Worm (Caenorhabditis elegans) whole organism, L1 larva: Measurements from ENCODE around the gene Y49F6C.8.

Source experiments
- aha-1 ChIP-seq: fragments of 150-350 bp; optimal IDR thresholded peaks from 2 replicates; lab custom pipeline; 2014; ENCODE audit warnings: missing biosample characterization, missing genetic modification characterization
- alr-1 ChIP-seq: fragments of 200-800 bp; sonication (Bioruptor generic); optimal IDR thresholded peaks from 2 replicates; lab custom pipeline; 2018; ENCODE audit warnings: borderline replicate concordance, mild to moderate bottlenecking, missing genetic modification characterization, missing compliant biosample characterization
- aly-2 ChIP-seq: fragments of 150-350 bp; optimal IDR thresholded peaks from 2 replicates; lab custom pipeline; 2014; ENCODE audit warnings: missing biosample characterization, missing genetic modification characterization
- blmp-1 ChIP-seq: fragments of 150-350 bp; optimal IDR thresholded peaks from 2 replicates; lab custom pipeline; 2014; ENCODE audit warnings: missing biosample characterization, missing genetic modification characterization
- ceh-63 ChIP-seq: fragments of 200-800 bp; sonication (Bioruptor generic); optimal IDR thresholded peaks from 2 replicates; lab custom pipeline; 2018; ENCODE audit warnings: mild to moderate bottlenecking, missing genetic modification characterization, missing compliant biosample characterization
- ceh-88 ChIP-seq: fragments of 200-800 bp; sonication (Bioruptor generic); IDR thresholded peaks from 2 replicates; pipeline ENCODE4 v1.3.6; 2022; ENCODE audit warnings: missing genetic modification characterization, missing compliant biosample characterization
- dpl-1 ChIP-seq, 3 experiments: fragments of 150-350 bp in 2 of 3; sonication (generic microtip) in 1 of 3; optimal IDR thresholded peaks; 2 replicates each; lab custom pipeline; 2014 to 2017; ENCODE audit warnings: missing biosample characterization in 3 of 3, missing genetic modification characterization in 3 of 3, missing genetic modification reagents in 3 of 3
- efl-1 ChIP-seq, 4 experiments: fragments of 150-350 bp; optimal IDR thresholded peaks in 3 of 4; peaks in 1 of 4; 1 replicate in 1 of 4; 2 replicates in 3 of 4; lab custom pipeline; 2014; ENCODE audit warnings: missing biosample characterization in 2 of 4, missing genetic modification characterization in 2 of 4, missing genetic modification reagents in 2 of 4
- efl-3 ChIP-seq: fragments of 200-800 bp; sonication (Bioruptor generic); optimal IDR thresholded peaks from 2 replicates; lab custom pipeline; 2018; ENCODE audit warnings: mild to moderate bottlenecking, missing genetic modification characterization, missing compliant biosample characterization
- elt-3 ChIP-seq, 6 experiments: fragments of 150-350 bp in 1 of 6; sonication (generic microtip); optimal IDR thresholded peaks; 2 replicates each; lab custom pipeline; 2017 to 2018; ENCODE audit warnings: missing biosample characterization in 6 of 6, missing genetic modification characterization in 6 of 6, inconsistent platforms in 1 of 6
- ets-5 ChIP-seq: fragments of 200-800 bp; sonication (Bioruptor generic); IDR thresholded peaks from 2 replicates; pipeline ENCODE4 v1.3.6; 2022; ENCODE audit warnings: missing genetic modification characterization, missing compliant biosample characterization
- fkh-8 ChIP-seq: sonication (generic microtip); optimal IDR thresholded peaks from 2 replicates; lab custom pipeline; 2016; ENCODE audit warnings: mild to moderate bottlenecking, missing genetic modification characterization, missing compliant biosample characterization
- grh-1 ChIP-seq: fragments of 200-800 bp; sonication (Bioruptor generic); IDR thresholded peaks from 2 replicates; pipeline ENCODE4 v1.3.6; 2022; ENCODE audit warnings: missing genetic modification reagents, missing genetic modification characterization, missing compliant biosample characterization
- hlh-17 ChIP-seq: fragments of 200-800 bp; sonication (Bioruptor generic); optimal IDR thresholded peaks from 2 replicates; lab custom pipeline; 2018; ENCODE audit warnings: missing genetic modification characterization, mild to moderate bottlenecking, missing compliant biosample characterization, moderate library complexity, borderline replicate concordance
- hpl-2 ChIP-seq: fragments of 150-350 bp; optimal IDR thresholded peaks from 2 replicates; lab custom pipeline; 2014; ENCODE audit warnings: missing biosample characterization, missing genetic modification reagents, missing genetic modification characterization
- irx-1 ChIP-seq: sonication (generic microtip); optimal IDR thresholded peaks from 2 replicates; lab custom pipeline; 2016; ENCODE audit warnings: missing genetic modification characterization, missing compliant biosample characterization
- lin-13 ChIP-seq: fragments of 150-350 bp; optimal IDR thresholded peaks from 2 replicates; lab custom pipeline; 2014; ENCODE audit warnings: missing biosample characterization, missing genetic modification reagents, missing genetic modification characterization
- lin-15B ChIP-seq: fragments of 150-350 bp; sonication (generic microtip); optimal IDR thresholded peaks from 3 replicates; lab custom pipeline; 2014; ENCODE audit warnings: missing biosample characterization, missing genetic modification characterization
- lin-35 ChIP-seq, 2 experiments: fragments of 150-350 bp; optimal IDR thresholded peaks; 2 replicates each; lab custom pipeline; 2014; ENCODE audit warnings: missing biosample characterization in 2 of 2, missing genetic modification characterization in 2 of 2, missing genetic modification reagents in 2 of 2
- lin-39 ChIP-seq: fragments of 150-350 bp; optimal IDR thresholded peaks from 2 replicates; lab custom pipeline; 2014; ENCODE audit warnings: missing biosample characterization, missing genetic modification reagents, missing genetic modification characterization
- lir-3 ChIP-seq: sonication (generic microtip); optimal IDR thresholded peaks from 2 replicates; lab custom pipeline; 2016; ENCODE audit warnings: mild to moderate bottlenecking, missing genetic modification characterization, moderate library complexity, missing compliant biosample characterization; ENCODE audit not compliant: poor library complexity
- mdl-1 ChIP-seq, 2 experiments: fragments of 150-350 bp; optimal IDR thresholded peaks; 2 replicates each; lab custom pipeline; 2014 to 2017; ENCODE audit warnings: missing biosample characterization in 2 of 2, missing genetic modification characterization in 2 of 2, inconsistent platforms in 1 of 2
- nhr-12 ChIP-seq: sonication (generic microtip); optimal IDR thresholded peaks from 2 replicates; lab custom pipeline; 2017; ENCODE audit warnings: missing biosample characterization, missing genetic modification characterization
- nhr-20 ChIP-seq: sonication (generic microtip); optimal IDR thresholded peaks from 2 replicates; lab custom pipeline; 2016; ENCODE audit warnings: mild to moderate bottlenecking, missing genetic modification characterization, missing compliant biosample characterization
- nhr-28 ChIP-seq: fragments of 150-350 bp; optimal IDR thresholded peaks from 2 replicates; lab custom pipeline; 2014; ENCODE audit warnings: missing biosample characterization, missing genetic modification characterization
- nhr-84 ChIP-seq: sonication (generic microtip); optimal IDR thresholded peaks from 2 replicates; lab custom pipeline; 2017; ENCODE audit warnings: missing biosample characterization, missing genetic modification characterization
- nhr-85 ChIP-seq: sonication (generic microtip); peaks from one replicate; lab custom pipeline; 2016; ENCODE audit warnings: missing genetic modification characterization, inconsistent platforms, missing compliant biosample characterization
- pag-3 ChIP-seq: sonication (generic microtip); optimal IDR thresholded peaks from 2 replicates; lab custom pipeline; 2017; ENCODE audit warnings: missing genetic modification characterization, mild to moderate bottlenecking, missing compliant biosample characterization, antibody characterized with exemption, borderline replicate concordance; ENCODE audit not compliant: insufficient read depth
- pqm-1 ChIP-seq: sonication (generic microtip); optimal IDR thresholded peaks from 3 replicates; lab custom pipeline; 2017; ENCODE audit warnings: missing biosample characterization, missing genetic modification characterization
- sptf-1 ChIP-seq: fragments of 150-350 bp; optimal IDR thresholded peaks from 2 replicates; lab custom pipeline; 2014; ENCODE audit warnings: missing biosample characterization, missing genetic modification characterization
- swsn-7 ChIP-seq: sonication (generic microtip); optimal IDR thresholded peaks from 2 replicates; lab custom pipeline; 2016; ENCODE audit warnings: missing genetic modification characterization, missing compliant biosample characterization
- tbx-2 ChIP-seq: sonication (generic microtip); optimal IDR thresholded peaks from 2 replicates; lab custom pipeline; 2016; ENCODE audit warnings: missing genetic modification characterization, missing compliant biosample characterization
- tlp-1 ChIP-seq: fragments of 150-350 bp; optimal IDR thresholded peaks from 2 replicates; lab custom pipeline; 2014; ENCODE audit warnings: missing biosample characterization, missing genetic modification characterization
- unc-30 ChIP-seq: sonication (generic microtip); optimal IDR thresholded peaks from 2 replicates; lab custom pipeline; 2017; ENCODE audit warnings: missing biosample characterization, missing genetic modification characterization
- unc-62 ChIP-seq: fragments of 150-350 bp; optimal IDR thresholded peaks from 2 replicates; lab custom pipeline; 2014; ENCODE audit warnings: missing biosample characterization, missing genetic modification reagents, missing genetic modification characterization
- vab-15 ChIP-seq: sonication (generic microtip); optimal IDR thresholded peaks from 2 replicates; lab custom pipeline; 2017; ENCODE audit warnings: missing genotype, mild to moderate bottlenecking, missing genetic modification characterization, missing compliant biosample characterization
- xbp-1 ChIP-seq: sonication (generic microtip); optimal IDR thresholded peaks from 2 replicates; lab custom pipeline; 2016; ENCODE audit warnings: missing genetic modification characterization, missing compliant biosample characterization
- zag-1 ChIP-seq: fragments of 150-350 bp; optimal IDR thresholded peaks from 2 replicates; lab custom pipeline; 2014; ENCODE audit warnings: missing biosample characterization, missing genetic modification characterization
- ztf-11 ChIP-seq, 2 experiments: sonication (generic microtip); optimal IDR thresholded peaks; 2 replicates each; lab custom pipeline; 2016 to 2017; ENCODE audit warnings: missing genetic modification characterization in 2 of 2, missing biosample characterization in 1 of 2, missing compliant biosample characterization in 1 of 2
- ztf-4 ChIP-seq: fragments of 150-350 bp; optimal IDR thresholded peaks from 2 replicates; lab custom pipeline; 2014; ENCODE audit warnings: missing biosample characterization, missing genetic modification characterization

The Y49F6C.8 gene

DNA sequence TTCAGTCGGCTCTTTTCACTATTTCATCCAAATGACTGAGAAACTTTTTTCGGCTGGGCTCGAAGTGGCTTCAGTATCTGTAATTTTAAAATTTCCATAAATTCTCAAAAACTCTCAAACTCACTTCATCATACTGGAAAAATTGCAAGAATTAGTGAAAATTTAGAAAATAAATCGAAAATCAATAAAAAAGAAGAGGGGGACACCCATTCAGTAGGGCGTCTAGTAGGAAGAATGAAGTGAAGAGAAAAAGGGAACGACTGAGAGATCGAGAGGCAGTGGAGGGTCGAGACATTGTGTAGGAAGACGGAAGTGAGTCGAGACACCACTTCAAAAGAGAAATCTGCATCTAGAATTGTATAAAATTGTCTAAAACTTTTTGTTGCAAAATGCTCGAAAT, 4.0 kb upstream of the Y49F6C.8 start:
- TF ChIP-seq aha-1 (no peak), aly-2 (tag; lab: Kevin White, UChicago) (no peak), lir-3 (tag; lab: Kevin White, UChicago) (no peak), ets-5 (GFP tag; lab: Robert Waterston, UW) (no peak), vab-15 (tag; lab: Kevin White, UChicago) (no peak), lin-35 (GFP tag; optimal IDR thresholded peaks at IDR 0.05; lab: Kevin White, UChicago) (no peak), xbp-1 (tag; lab: Kevin White, UChicago) (no peak), efl-1 (optimal IDR thresholded peaks at IDR 0.05; lab: Kevin White, UChicago) (peak in 1 of 2 experiments; percentile 4), efl-1 (GFP tag; optimal IDR thresholded peaks at IDR 0.05 in 1 of 2; lab: Kevin White, UChicago) (no peak), dpl-1 (GFP tag; optimal IDR thresholded peaks at IDR 0.05; lab: Kevin White, UChicago) (no peak), blmp-1 (peak; percentile 8), efl-3 (GFP tag; lab: Kevin White, UChicago) (no peak), irx-1 (tag; lab: Kevin White, UChicago) (no peak), swsn-7 (tag; lab: Kevin White, UChicago) (no peak), ztf-11 (tag; optimal IDR thresholded peaks at IDR 0.05; lab: Kevin White, UChicago) (no peak), nhr-28 (no peak)

DNA sequence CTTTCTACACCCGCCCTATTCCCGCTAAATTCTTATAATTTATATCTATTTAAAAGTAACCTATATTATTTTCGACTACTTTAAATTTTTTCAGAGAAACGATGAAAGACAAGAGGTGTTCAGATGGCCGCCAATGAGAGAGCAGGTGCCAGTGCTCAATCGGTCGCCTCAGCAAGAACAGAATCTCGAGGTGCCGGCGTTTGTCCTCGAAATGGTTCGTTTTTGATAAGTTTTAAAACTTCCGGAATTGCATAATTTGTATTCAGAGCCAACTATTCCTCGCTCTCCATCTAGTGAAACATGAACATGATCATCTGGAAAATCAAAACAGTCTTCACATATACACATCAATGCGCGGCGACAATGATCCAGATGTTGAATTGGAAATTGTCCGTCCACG, 1.1 kb upstream of the Y49F6C.8 start, which contains the start of gene bath-23:
bath-23 (plus strand) TSS at position 301 of the 400 bp plus-strand sequence.
- TF ChIP-seq elt-3 (tag; optimal IDR thresholded peaks at IDR 0.05; lab: Kevin White, UChicago), result no peak
- TF ChIP-seq ets-5 (GFP tag; lab: Robert Waterston, UW), result no peak
- no peak for TF ChIP-seq tbx-2
- TF ChIP-seq nhr-12 (tag; lab: Kevin White, UChicago), result no peak
- TF ChIP-seq sptf-1 (tag; lab: Kevin White, UChicago), result no peak
- no peak for TF ChIP-seq pag-3 (tag; lab: Kevin White, UChicago)
- TF ChIP-seq nhr-85 (tag; lab: Kevin White, UChicago), result no peak
- no peak for TF ChIP-seq fkh-8 (tag; lab: Kevin White, UChicago)
- TF ChIP-seq nhr-84 (tag; lab: Kevin White, UChicago), result no peak
- TF ChIP-seq ceh-88 (GFP tag; lab: Robert Waterston, UW), result no peak
- TF ChIP-seq ceh-63 (GFP tag; lab: Kevin White, UChicago), result no peak
- TF ChIP-seq unc-30 (tag; lab: Kevin White, UChicago), result no peak
- TF ChIP-seq mdl-1 (tag; optimal IDR thresholded peaks at IDR 0.05; lab: Kevin White, UChicago), result no peak
- TF ChIP-seq alr-1 (tag; lab: Kevin White, UChicago), result no peak
- no peak for TF ChIP-seq efl-3 (GFP tag; lab: Kevin White, UChicago)
- TF ChIP-seq ztf-4 (tag; lab: Kevin White, UChicago), result no peak
- no peak for TF ChIP-seq zag-1 (tag; lab: Kevin White, UChicago)
- no peak for TF ChIP-seq hpl-2 (GFP tag; lab: Kevin White, UChicago)
- no peak for TF ChIP-seq tlp-1 (tag; lab: Kevin White, UChicago)

DNA sequence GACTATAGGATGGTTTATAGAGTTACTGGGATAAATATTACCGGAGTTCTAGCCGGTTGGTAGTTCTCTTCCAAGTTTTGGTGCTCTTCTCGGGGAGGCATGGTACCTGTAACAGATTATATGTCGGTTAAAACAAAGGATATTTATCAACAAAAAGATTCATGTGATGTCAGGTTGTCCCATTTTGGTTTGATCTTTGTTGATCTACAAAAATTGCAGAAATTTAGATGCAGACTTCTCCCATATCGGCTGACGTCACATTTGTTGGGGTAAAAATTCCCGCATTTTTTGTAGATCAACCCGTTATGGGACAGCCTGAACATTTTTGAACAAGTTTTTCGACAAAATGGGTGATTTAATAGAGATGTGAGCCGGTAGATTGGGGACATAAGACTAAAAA, 1.8 kb downstream of the Y49F6C.8 start, which contains the start of gene Y49F6C.7:
Y49F6C.7 (minus strand) TSS at position 101 of the 400 bp plus-strand sequence.
- TF ChIP-seq zag-1 (tag; lab: Kevin White, UChicago), result no peak
- TF ChIP-seq tlp-1 (tag; lab: Kevin White, UChicago), result no peak
- TF ChIP-seq efl-3 (GFP tag; lab: Kevin White, UChicago), result no peak
- no peak for TF ChIP-seq hlh-17
- no peak for TF ChIP-seq unc-30 (tag; lab: Kevin White, UChicago)
- no peak for TF ChIP-seq lin-15B
- TF ChIP-seq pag-3 (tag; lab: Kevin White, UChicago), result no peak
- TF ChIP-seq nhr-12 (tag; lab: Kevin White, UChicago), result no peak
- no peak for TF ChIP-seq elt-3 (tag; optimal IDR thresholded peaks at IDR 0.05; lab: Kevin White, UChicago)
- no peak for TF ChIP-seq pqm-1
- TF ChIP-seq lin-13 (GFP tag; lab: Kevin White, UChicago), result no peak
- TF ChIP-seq unc-62 (GFP tag; lab: Kevin White, UChicago), result no peak
- no peak for TF ChIP-seq grh-1 (GFP tag; lab: Robert Waterston, UW)
- no peak for TF ChIP-seq nhr-20 (tag; lab: Kevin White, UChicago)
- TF ChIP-seq alr-1 (tag; lab: Kevin White, UChicago), result no peak
- TF ChIP-seq hpl-2 (GFP tag; lab: Kevin White, UChicago), result no peak
- no peak for TF ChIP-seq lin-39 (tag; lab: Kevin White, UChicago)
- TF ChIP-seq mdl-1 (tag; optimal IDR thresholded peaks at IDR 0.05; lab: Kevin White, UChicago), result no peak
